Worm (Caenorhabditis elegans): ENCODE measurements around the gene D1054.18.

The D1054.18 gene

ce11 chrV:10762695-10763094, 38.3 kb downstream of the D1054.18 start, which contains the start of gene sre-6:
TSS of gene sre-6 (minus strand) at chrV:10762795.
- TF ChIP-seq dao-5 (tag; optimal IDR thresholded peaks at IDR 0.05) (no peak), him-1 (tag; optimal IDR thresholded peaks at IDR 0.05) (no peak), W03F9.2 (tag; optimal IDR thresholded peaks at IDR 0.05) (no peak)

- TF ChIP-seq dao-5 (tag; optimal IDR thresholded peaks at IDR 0.05): no peak
- TF ChIP-seq W03F9.2 (tag; optimal IDR thresholded peaks at IDR 0.05): no peak
- TF ChIP-seq him-1 (tag; optimal IDR thresholded peaks at IDR 0.05): no peak
These were observed 40.2 kb downstream of the D1054.18 start for ce11 chrV:10760839-10761238.

ce11 chrV:10758658-10759057, 42.3 kb downstream of the D1054.18 start, which contains the start of gene F28H7.8:
TSS of gene F28H7.8 (plus strand) at chrV:10758958.
- TF ChIP-seq dao-5 (tag; optimal IDR thresholded peaks at IDR 0.05): no peak
- TF ChIP-seq him-1 (tag; optimal IDR thresholded peaks at IDR 0.05): no peak
- TF ChIP-seq W03F9.2 (tag; optimal IDR thresholded peaks at IDR 0.05): no peak

- TF ChIP-seq dao-5 (tag; optimal IDR thresholded peaks at IDR 0.05) (no peak), W03F9.2 (tag; optimal IDR thresholded peaks at IDR 0.05) (no peak), him-1 (tag; optimal IDR thresholded peaks at IDR 0.05) (no peak)
These were observed 43.9 kb downstream of the D1054.18 start for ce11 chrV:10757128-10757527.

- TF ChIP-seq dao-5 (tag; optimal IDR thresholded peaks at IDR 0.05): no peak
- TF ChIP-seq W03F9.2 (tag; optimal IDR thresholded peaks at IDR 0.05): no peak
- no peak for TF ChIP-seq him-1 (tag; optimal IDR thresholded peaks at IDR 0.05)
These were observed 44.3 kb downstream of the D1054.18 start, which contains the start of gene irld-6 for ce11 chrV:10756698-10757097. TSS of gene irld-6 (minus strand) at chrV:10756798.

- TF ChIP-seq dao-5 (tag; optimal IDR thresholded peaks at IDR 0.05) (no peak), W03F9.2 (tag; optimal IDR thresholded peaks at IDR 0.05) (no peak), him-1 (tag; optimal IDR thresholded peaks at IDR 0.05) (no peak)
These were observed 46.9 kb downstream of the D1054.18 start, which contains the start of gene F28H7.7 for ce11 chrV:10754050-10754449. TSS of gene F28H7.7 (minus strand) at chrV:10754150.
